Worm (Caenorhabditis elegans): ENCODE measurements around the gene ins-7.

ins-7 gene

DNA sequence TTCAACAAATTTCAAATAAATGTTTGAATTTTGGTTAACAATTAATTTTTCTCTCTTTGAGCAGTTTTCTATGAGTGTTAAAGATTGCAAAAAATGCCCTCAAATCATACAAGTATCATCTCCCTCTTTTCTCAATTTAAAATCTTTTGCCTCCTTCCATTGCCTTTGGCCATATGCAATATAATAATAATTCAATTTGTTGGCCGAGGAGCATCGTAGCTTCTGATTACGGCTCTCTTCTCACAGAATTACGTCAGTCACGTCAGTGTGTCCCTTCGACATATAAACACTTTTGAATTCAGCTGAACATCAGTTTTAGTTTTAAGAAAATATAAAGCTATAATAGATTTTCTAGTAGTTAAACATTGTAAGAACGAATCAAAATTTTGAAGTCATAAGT is 27.1 kb downstream of the ins-7 start:
- TF ChIP-seq ces-1 (GFP tag; optimal IDR thresholded peaks at IDR 0.05) (peak; percentile 92), nhr-2 (tag; optimal IDR thresholded peaks at IDR 0.05) (no peak)

- TF ChIP-seq ceh-39 (tag; optimal IDR thresholded peaks at IDR 0.05) (no peak), hlh-1 (tag; optimal IDR thresholded peaks at IDR 0.05) (no peak), nhr-28 (tag; optimal IDR thresholded peaks at IDR 0.05) (no peak), blmp-1 (tag; optimal IDR thresholded peaks at IDR 0.05) (no peak), M03D4.4 (tag; optimal IDR thresholded peaks at IDR 0.05) (no peak)
These were observed 28.6 kb downstream of the ins-7 start, which contains the start of gene F58G6.7 for ce11 chrIV:9654017-9654416. F58G6.7 (plus strand) TSS chrIV:9654317.

ce11 chrIV:9653184-9653583 is 29.5 kb downstream of the ins-7 start, which contains the start of gene F58G6.3:
F58G6.3 (plus strand) TSS chrIV:9653535.
- TF ChIP-seq ces-1 (GFP tag; optimal IDR thresholded peaks at IDR 0.05) = no peak
- no peak for TF ChIP-seq lsy-2 (tag; optimal IDR thresholded peaks at IDR 0.05)

DNA sequence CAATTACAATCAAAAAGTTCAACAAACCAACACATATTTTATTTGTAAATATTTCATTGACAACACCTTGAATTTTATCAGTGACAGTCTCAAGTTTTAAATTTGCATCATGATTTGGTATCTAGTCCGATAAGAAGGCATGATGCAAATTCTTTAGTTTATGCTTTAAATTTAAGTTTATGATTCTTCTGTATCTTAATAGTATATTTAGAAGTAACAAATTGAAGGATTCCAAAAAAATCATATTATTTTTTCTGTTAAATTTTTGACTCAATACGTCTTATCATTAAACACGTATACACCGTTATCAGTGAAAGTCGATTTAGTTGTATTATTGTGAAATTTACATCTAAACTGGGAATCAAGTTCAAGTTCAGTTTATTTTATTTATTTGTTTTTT is 31.4 kb downstream of the ins-7 start, which contains the start of gene chca-1:
TSS of gene chca-1 (plus strand) at position 161 of the 400 bp plus-strand sequence.
- no peak for TF ChIP-seq mep-1 (tag; optimal IDR thresholded peaks at IDR 0.05)
- TF ChIP-seq ceh-43 (GFP tag; optimal IDR thresholded peaks at IDR 0.05) = no peak
- no peak for TF ChIP-seq hlh-1 (tag; optimal IDR thresholded peaks at IDR 0.05)
- no peak for TF ChIP-seq drap-1 (GFP tag; optimal IDR thresholded peaks at IDR 0.05)
- TF ChIP-seq cnd-1 (tag; optimal IDR thresholded peaks at IDR 0.05) = no peak
- no peak for TF ChIP-seq ztf-11 (tag; optimal IDR thresholded peaks at IDR 0.05)
- TF ChIP-seq pha-4 (tag; optimal IDR thresholded peaks at IDR 0.05) = no peak
- no peak for TF ChIP-seq ham-2 (GFP tag; optimal IDR thresholded peaks at IDR 0.05)
- no peak for TF ChIP-seq lsy-2 (tag; optimal IDR thresholded peaks at IDR 0.05)
- TF ChIP-seq unc-62 (GFP tag; optimal IDR thresholded peaks at IDR 0.05) = no peak
- no peak for TF ChIP-seq elt-3 (tag; optimal IDR thresholded peaks at IDR 0.05)

- no peak for TF ChIP-seq ztf-11 (tag; optimal IDR thresholded peaks at IDR 0.05)
- no peak for TF ChIP-seq cnd-1 (tag; optimal IDR thresholded peaks at IDR 0.05)
- TF ChIP-seq unc-120 (tag; optimal IDR thresholded peaks at IDR 0.05; ENCODE audit: poor library complexity, severe bottlenecking) = no peak
- no peak for TF ChIP-seq tbx-8 (GFP tag; optimal IDR thresholded peaks at IDR 0.05)
These were observed 34.0 kb downstream of the ins-7 start, which contains the start of gene srm-3 for ce11 chrIV:9648682-9649081. srm-3 (plus strand) TSS chrIV:9648982.

DNA sequence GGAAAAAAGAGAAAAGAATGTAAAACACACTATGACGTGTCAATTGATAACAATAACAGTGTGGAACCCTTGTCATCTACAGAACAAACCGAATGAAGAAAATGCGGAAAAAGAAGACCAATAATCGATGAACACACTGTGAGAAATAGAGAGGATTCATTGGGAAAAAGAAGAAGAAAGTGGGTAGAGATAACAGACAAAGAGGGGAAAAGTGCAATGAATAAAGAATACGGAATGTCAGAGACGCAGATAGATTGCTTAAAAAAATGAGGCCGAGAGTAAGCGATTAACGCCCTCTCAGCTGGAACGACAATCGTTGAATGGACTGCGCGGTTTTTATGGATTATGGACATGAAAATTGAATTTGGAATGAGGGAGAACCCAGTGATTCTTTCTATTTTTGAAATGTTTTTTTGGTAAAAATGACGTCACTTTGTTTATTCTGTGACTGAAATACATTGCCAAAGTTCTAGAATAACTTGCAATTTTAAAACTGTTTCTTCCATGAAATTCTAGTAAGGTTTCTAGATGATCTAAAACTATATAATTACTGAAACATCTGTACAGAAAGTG is 34.8 kb downstream of the ins-7 start, which contains the start of gene amph-1:
TSS of gene amph-1 (minus strand) at position 85 of the 573 bp plus-strand sequence.
- TF ChIP-seq nhr-12 (tag; optimal IDR thresholded peaks at IDR 0.05) (no peak), lin-32 (GFP tag; optimal IDR thresholded peaks at IDR 0.05) (no peak), unc-62 (GFP tag; optimal IDR thresholded peaks at IDR 0.05) (no peak), sptf-1 (tag; optimal IDR thresholded peaks at IDR 0.05) (no peak), M03D4.4 (tag; optimal IDR thresholded peaks at IDR 0.05) (no peak), elt-3 (tag; optimal IDR thresholded peaks at IDR 0.05) (no peak), snpc-4 (tag; optimal IDR thresholded peaks at IDR 0.05) (no peak), zip-8 (tag; optimal IDR thresholded peaks at IDR 0.05) (no peak), lin-13 (tag; optimal IDR thresholded peaks at IDR 0.05) (no peak), pha-4 (tag; optimal IDR thresholded peaks at IDR 0.05) (no peak), nhr-28 (tag; optimal IDR thresholded peaks at IDR 0.05) (no peak), ceh-43 (GFP tag; optimal IDR thresholded peaks at IDR 0.05) (no peak), ceh-39 (tag; optimal IDR thresholded peaks at IDR 0.05) (no peak), hlh-1 (tag; optimal IDR thresholded peaks at IDR 0.05) (no peak), ham-2 (GFP tag; optimal IDR thresholded peaks at IDR 0.05) (no peak), blmp-1 (tag; optimal IDR thresholded peaks at IDR 0.05) (no peak), drap-1 (GFP tag; optimal IDR thresholded peaks at IDR 0.05) (no peak)

- no peak for TF ChIP-seq pha-4 (tag; optimal IDR thresholded peaks at IDR 0.05)
- TF ChIP-seq drap-1 (GFP tag; optimal IDR thresholded peaks at IDR 0.05) = no peak
- TF ChIP-seq ceh-83 (GFP tag; optimal IDR thresholded peaks at IDR 0.05) = no peak
- TF ChIP-seq hlh-1 (tag; optimal IDR thresholded peaks at IDR 0.05) = no peak
- TF ChIP-seq lsy-2 (tag; optimal IDR thresholded peaks at IDR 0.05) = no peak
- no peak for TF ChIP-seq unc-39 (tag; optimal IDR thresholded peaks at IDR 0.05)
- no peak for TF ChIP-seq nhr-12 (tag; optimal IDR thresholded peaks at IDR 0.05)
- no peak for TF ChIP-seq nhr-76 (tag; optimal IDR thresholded peaks at IDR 0.05)
- TF ChIP-seq mab-5 (tag; optimal IDR thresholded peaks at IDR 0.05) = no peak
- no peak for TF ChIP-seq elt-3 (tag; optimal IDR thresholded peaks at IDR 0.05)
- TF ChIP-seq nhr-237 (tag; optimal IDR thresholded peaks at IDR 0.05) = no peak
- no peak for TF ChIP-seq ham-2 (GFP tag; optimal IDR thresholded peaks at IDR 0.05)
These were observed 39.5 kb downstream of the ins-7 start, which contains the start of gene degl-2 for ce11 chrIV:9643188-9643587. degl-2 (plus strand) TSS chrIV:9643488.
